Fruit fly (Drosophila melanogaster): ENCODE results near the gene Tsp3A.

Tsp3A gene

dm6 chrX:2619651-2620050 lies at the start of gene Tsp3A, which contains the start of gene Seipin (continued):
- TF ChIP-seq CG17359 (tag; optimal IDR thresholded peaks at IDR 0.05) (peak; percentile 88), CG1024 (GFP tag; IDR thresholded peaks at IDR 0.05) (peak; percentile 77), grau (tag; optimal IDR thresholded peaks at IDR 0.05) (peak; percentile 83), CG9727 (GFP tag; optimal IDR thresholded peaks at IDR 0.05) (peak; percentile 80), unpg (GFP tag; optimal IDR thresholded peaks at IDR 0.05) (peak; percentile 88), shn (GFP tag; optimal IDR thresholded peaks at IDR 0.05) (peak; percentile 74), esg (GFP tag; conservative IDR thresholded peaks at IDR 0.05) (peak; percentile 75), CG13287 (GFP tag; IDR thresholded peaks at IDR 0.05; ENCODE audit: partially characterized antibody) (peak; percentile 70), ranshi (GFP tag; IDR thresholded peaks at IDR 0.05) (peak; percentile 87), CG11695 (GFP tag; IDR thresholded peaks at IDR 0.05) (peak; percentile 88), ash1 (GFP tag; optimal IDR thresholded peaks at IDR 0.05) (peak; percentile 69), slou (GFP tag; optimal IDR thresholded peaks at IDR 0.05) (no peak), pfk (GFP tag; optimal IDR thresholded peaks at IDR 0.05) (no peak), CG18262 (tag; optimal IDR thresholded peaks at IDR 0.05) (peak; percentile 78), bcd (GFP tag; optimal IDR thresholded peaks at IDR 0.05) (peak; percentile 87), HmgD (GFP tag; optimal IDR thresholded peaks at IDR 0.05) (peak; percentile 37), CG7745 (tag; optimal IDR thresholded peaks at IDR 0.05) (no peak), amos (GFP tag; IDR thresholded peaks at IDR 0.05; ENCODE audit: partially characterized antibody) (peak; percentile 29; the same call in 1 of the 2 replicates), CG10147 (GFP tag; optimal IDR thresholded peaks at IDR 0.05) (peak; percentile 86), CG31365 (tag; optimal IDR thresholded peaks at IDR 0.05) (peak; percentile 80), CG18619 (GFP tag; optimal IDR thresholded peaks at IDR 0.05) (peak; percentile 75), CG9437 (GFP tag; optimal IDR thresholded peaks at IDR 0.05) (peak; percentile 52), Taf1 (GFP tag; IDR thresholded peaks at IDR 0.05) (peak; percentile 83), gcm (GFP tag; optimal IDR thresholded peaks at IDR 0.05) (peak; percentile 67), ERR (GFP tag; optimal IDR thresholded peaks at IDR 0.05) (peak; percentile 82), Hr51 (GFP tag; optimal IDR thresholded peaks at IDR 0.05) (peak; percentile 68 to 83), CG9876 (GFP tag; optimal IDR thresholded peaks at IDR 0.05) (peak; percentile 68), Doc2 (GFP tag; IDR thresholded peaks at IDR 0.05) (no peak), CG12299 (tag; optimal IDR thresholded peaks at IDR 0.05) (peak; percentile 79), Drgx (GFP tag; IDR thresholded peaks at IDR 0.05) (peak; percentile 86)

DNA sequence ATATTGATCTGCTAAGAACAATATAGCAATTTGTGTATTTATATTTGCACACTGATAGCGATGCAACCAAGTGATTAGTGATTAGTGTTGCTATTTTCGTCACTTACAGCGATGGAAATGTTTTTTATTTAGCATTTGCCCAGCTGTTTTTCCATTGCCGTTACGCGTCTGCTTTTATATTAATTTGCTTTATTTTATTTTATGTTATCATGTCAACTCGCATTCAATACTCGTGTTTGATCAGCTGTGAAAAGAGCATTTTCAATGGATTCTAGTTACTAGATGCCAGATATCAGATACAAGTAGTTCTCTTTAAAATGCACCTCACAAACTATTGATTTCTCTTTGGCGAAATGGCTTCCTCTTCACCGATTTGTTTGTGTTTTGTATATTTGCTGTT lies 43.9 kb upstream of the Tsp3A start:
- TF ChIP-seq CG6765 (GFP tag; optimal IDR thresholded peaks at IDR 0.05) (peak; percentile 0), zfh2 (GFP tag; optimal IDR thresholded peaks at IDR 0.05) (no peak), CG34376 (GFP tag; optimal IDR thresholded peaks at IDR 0.05) (peak; percentile 30), ATbp (GFP tag; optimal IDR thresholded peaks at IDR 0.05) (peak; percentile 25), lab (GFP tag; optimal IDR thresholded peaks at IDR 0.05) (peak; percentile 40), Dek (tag; optimal IDR thresholded peaks at IDR 0.05) (no peak), eve (GFP tag; optimal IDR thresholded peaks at IDR 0.05) (peak in 1 of 2 experiments; percentile 2), CG13296 (GFP tag; optimal IDR thresholded peaks at IDR 0.05) (peak; percentile 30), BEAF-32 (GFP tag; optimal IDR thresholded peaks at IDR 0.05) (no peak), odd (GFP tag; optimal IDR thresholded peaks at IDR 0.05) (peak; percentile 3), schlank (tag; optimal IDR thresholded peaks at IDR 0.05) (peak; percentile 30), sens (GFP tag) (peak; percentile 76), CG2120 (GFP tag; optimal IDR thresholded peaks at IDR 0.05) (peak; percentile 2), CG12299 (tag; optimal IDR thresholded peaks at IDR 0.05) (peak; percentile 4), Rx (GFP tag; IDR thresholded peaks at IDR 0.05) (no peak), hkb (optimal IDR thresholded peaks at IDR 0.05) (no peak), hkb (GFP tag; IDR thresholded peaks at IDR 0.05) (peak; percentile 25; the same call in 1 of the 2 replicates), CG6854 (GFP tag; optimal IDR thresholded peaks at IDR 0.05) (peak; percentile 16), CG18599 (GFP tag; optimal IDR thresholded peaks at IDR 0.05) (peak; percentile 34), CG4854 (GFP tag; optimal IDR thresholded peaks at IDR 0.05) (no peak), CG17568 (GFP tag; optimal IDR thresholded peaks at IDR 0.05) (peak; percentile 16), BtbVII (GFP tag; optimal IDR thresholded peaks at IDR 0.05) (peak; percentile 18), CG11696 (GFP tag; IDR thresholded peaks at IDR 0.05) (no peak)
